Worm (Caenorhabditis elegans): ENCODE data around the gene C35D10.3.

The C35D10.3 gene

DNA sequence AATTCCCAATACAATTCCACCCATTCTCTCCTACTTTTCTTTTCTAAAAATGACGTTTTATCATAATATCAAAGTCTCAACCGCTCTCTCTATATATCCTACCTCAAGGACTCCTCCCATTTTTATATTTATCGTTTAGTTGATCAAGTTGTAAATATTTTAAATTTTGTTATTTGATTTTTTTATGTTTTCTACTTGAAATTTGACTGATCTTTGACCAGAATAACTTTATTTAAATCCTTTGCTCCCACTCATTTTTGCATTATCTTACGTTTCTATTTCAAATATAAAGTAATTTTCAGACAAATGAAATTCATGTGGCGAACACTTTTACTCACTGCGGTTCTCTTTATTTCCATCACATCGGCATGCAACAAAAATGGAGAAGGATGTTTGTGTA, 31.3 kb upstream of the C35D10.3 start, which contains the start of the genes acbp-7 and F26A1.19:
TSS of gene acbp-7 (plus strand) at position 301 of the 400 bp plus-strand sequence.
TSS of gene F26A1.19 (plus strand) at position 303 of the 400 bp plus-strand sequence.
- no peak for TF ChIP-seq hmg-11 (tag; optimal IDR thresholded peaks at IDR 0.05)
- TF ChIP-seq ceh-82 (tag; optimal IDR thresholded peaks at IDR 0.05) = no peak
- TF ChIP-seq zag-1 (tag; optimal IDR thresholded peaks at IDR 0.05) = no peak
- no peak for TF ChIP-seq ceh-28 (tag; optimal IDR thresholded peaks at IDR 0.05)
- TF ChIP-seq nhr-11 (tag; optimal IDR thresholded peaks at IDR 0.05) = no peak
- no peak for TF ChIP-seq ceh-9 (tag; optimal IDR thresholded peaks at IDR 0.05)
- no peak for TF ChIP-seq unc-39 (tag; optimal IDR thresholded peaks at IDR 0.05)
- TF ChIP-seq tbx-2 (tag; optimal IDR thresholded peaks at IDR 0.05) = no peak
- TF ChIP-seq nhr-12 (tag; optimal IDR thresholded peaks at IDR 0.05) = no peak
- no peak for TF ChIP-seq aly-2 (tag; optimal IDR thresholded peaks at IDR 0.05)

ce11 chrIII:4842173-4842572, 26.5 kb upstream of the C35D10.3 start, which contains the start of gene clec-156:
clec-156 (minus strand) TSS chrIII:4842273.
- no peak for TF ChIP-seq nhr-25 (tag; optimal IDR thresholded peaks at IDR 0.05)
- no peak for TF ChIP-seq lin-15B (tag; optimal IDR thresholded peaks at IDR 0.05)
- TF ChIP-seq elt-1 (tag; optimal IDR thresholded peaks at IDR 0.05) = no peak
- TF ChIP-seq ceh-28 (tag; optimal IDR thresholded peaks at IDR 0.05) = no peak
- no peak for TF ChIP-seq nhr-12 (tag; optimal IDR thresholded peaks at IDR 0.05)
- no peak for TF ChIP-seq ztf-4 (tag; optimal IDR thresholded peaks at IDR 0.05)
- TF ChIP-seq fkh-2 (tag; optimal IDR thresholded peaks at IDR 0.05) = no peak
- TF ChIP-seq pha-4 (tag; optimal IDR thresholded peaks at IDR 0.05) = no peak

DNA sequence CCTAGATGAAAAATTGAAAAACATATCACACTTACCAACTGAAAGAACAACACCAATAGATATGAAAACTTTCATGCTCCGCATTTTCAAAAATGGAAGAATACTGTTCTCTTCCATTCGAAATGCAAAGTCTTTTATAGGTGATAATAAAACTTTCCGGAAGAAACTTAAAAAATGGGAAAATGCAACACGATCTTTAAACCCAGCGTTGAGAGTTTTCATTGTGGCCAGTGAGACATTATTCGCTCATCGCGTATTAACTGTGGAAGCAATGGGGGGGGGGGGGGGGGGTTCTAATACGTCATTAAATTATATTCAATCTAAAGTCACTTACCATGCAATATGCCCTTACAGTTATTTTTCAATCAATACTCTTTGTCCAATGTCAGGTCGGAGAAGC, 24.4 kb upstream of the C35D10.3 start, which contains the start of the genes clec-157 and fkh-5:
TSS of gene clec-157 (minus strand) at position 101 of the 400 bp plus-strand sequence.
TSS of gene fkh-5 (plus strand) at position 336 of the 400 bp plus-strand sequence.
- TF ChIP-seq ZK546.5 (tag; optimal IDR thresholded peaks at IDR 0.05) = no peak
- no peak for TF ChIP-seq fos-1 (tag; optimal IDR thresholded peaks at IDR 0.05)
- no peak for TF ChIP-seq nfya-1 (tag; optimal IDR thresholded peaks at IDR 0.05; ENCODE audit: insufficient read depth)
- TF ChIP-seq nhr-28 (tag; optimal IDR thresholded peaks at IDR 0.05) = no peak
- TF ChIP-seq ama-1 (optimal IDR thresholded peaks at IDR 0.05) = no peak
- TF ChIP-seq lsy-12 (tag; optimal IDR thresholded peaks at IDR 0.05) = no peak
- TF ChIP-seq nhr-43 (tag; optimal IDR thresholded peaks at IDR 0.05; ENCODE audit: poor library complexity, severe bottlenecking) = no peak
- no peak for TF ChIP-seq fkh-2 (tag; optimal IDR thresholded peaks at IDR 0.05)
- no peak for TF ChIP-seq pqm-1 (tag; optimal IDR thresholded peaks at IDR 0.05)
- no peak for TF ChIP-seq eor-1 (tag; optimal IDR thresholded peaks at IDR 0.05)
- no peak for TF ChIP-seq ztf-4 (tag; optimal IDR thresholded peaks at IDR 0.05)
- no peak for TF ChIP-seq elt-2 (tag; optimal IDR thresholded peaks at IDR 0.05)
- no peak for TF ChIP-seq ceh-9 (tag; optimal IDR thresholded peaks at IDR 0.05)
- TF ChIP-seq mml-1 (tag; optimal IDR thresholded peaks at IDR 0.05) = no peak
- no peak for TF ChIP-seq nhr-237 (tag; optimal IDR thresholded peaks at IDR 0.05)

DNA sequence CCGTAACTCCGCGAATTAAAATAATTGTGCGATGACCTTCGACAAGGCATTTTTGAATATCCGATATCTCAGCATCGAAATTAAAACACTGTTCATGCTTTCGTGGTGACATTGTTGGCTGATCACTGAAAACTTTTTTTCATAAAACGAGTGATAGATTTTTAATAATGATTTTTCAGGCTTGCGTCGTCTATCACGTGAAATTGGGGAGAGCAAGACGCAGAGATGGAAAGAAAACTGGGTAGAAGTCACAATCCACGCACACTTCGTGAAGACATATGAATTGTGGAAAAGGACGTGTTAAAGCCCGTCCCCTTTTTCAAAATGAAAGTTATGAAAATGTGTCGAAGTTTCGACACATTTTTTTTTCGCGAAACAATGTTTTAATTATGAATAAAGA, 19.0 kb upstream of the C35D10.3 start, which contains the start of gene nonu-1:
TSS of gene nonu-1 (minus strand) at position 169 of the 400 bp plus-strand sequence.
- TF ChIP-seq R02D3.7 (tag; optimal IDR thresholded peaks at IDR 0.05) (no peak), aly-2 (tag; optimal IDR thresholded peaks at IDR 0.05) (no peak), nhr-77 (tag; optimal IDR thresholded peaks at IDR 0.05) (no peak), skn-1 (tag; optimal IDR thresholded peaks at IDR 0.05) (no peak), pqm-1 (tag; optimal IDR thresholded peaks at IDR 0.05) (no peak), snpc-4 (tag; optimal IDR thresholded peaks at IDR 0.05) (no peak), egl-5 (tag; optimal IDR thresholded peaks at IDR 0.05) (no peak), ceh-9 (tag; optimal IDR thresholded peaks at IDR 0.05) (no peak), mml-1 (tag; optimal IDR thresholded peaks at IDR 0.05) (no peak), nhr-76 (tag; optimal IDR thresholded peaks at IDR 0.05) (no peak), lin-15B (tag; optimal IDR thresholded peaks at IDR 0.05) (no peak)

DNA sequence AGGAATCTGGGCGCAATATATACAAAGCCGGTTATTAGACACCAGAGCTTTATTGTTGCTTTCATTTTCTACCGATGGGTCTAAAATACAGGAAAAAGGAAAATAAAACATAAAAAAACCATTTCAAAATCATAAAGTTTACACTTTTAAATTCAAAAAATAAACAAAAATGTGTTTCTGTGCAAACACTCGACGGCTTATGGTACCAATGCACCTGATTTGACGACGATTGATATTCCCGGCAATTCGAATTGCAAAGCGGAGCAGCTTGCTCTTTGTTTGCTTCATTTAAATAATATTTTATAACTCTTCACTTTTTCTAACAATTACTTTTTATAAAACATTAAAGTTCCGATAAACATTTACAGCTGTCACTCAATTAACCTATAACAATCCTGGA, 18.6 kb upstream of the C35D10.3 start, which contains the start of gene F26A1.1:
TSS of gene F26A1.1 (plus strand) at position 369 of the 400 bp plus-strand sequence.
- TF ChIP-seq tbx-2 (tag; optimal IDR thresholded peaks at IDR 0.05) (no peak), snpc-4 (tag; optimal IDR thresholded peaks at IDR 0.05) (no peak), fkh-10 (GFP tag; optimal IDR thresholded peaks at IDR 0.05) (no peak), ceh-82 (tag; optimal IDR thresholded peaks at IDR 0.05) (no peak), skn-1 (tag; optimal IDR thresholded peaks at IDR 0.05) (peak; percentile 45), nhr-237 (tag; optimal IDR thresholded peaks at IDR 0.05) (no peak), ZK546.5 (tag; optimal IDR thresholded peaks at IDR 0.05) (no peak), lin-15B (tag; optimal IDR thresholded peaks at IDR 0.05) (peak; percentile 24), nhr-67 (tag; optimal IDR thresholded peaks at IDR 0.05) (no peak), nfya-1 (tag; optimal IDR thresholded peaks at IDR 0.05; ENCODE audit: insufficient read depth) (peak; percentile 31), pha-4 (tag; optimal IDR thresholded peaks at IDR 0.05) (peak; percentile 71)

Measured in whole organism, L3 larva.